Worm (Caenorhabditis elegans) whole organism, early embryonic: ENCODE results near the gene C07C7.3.

Experiments used
- F13C5.2 ChIP-seq: sonication (generic microtip); optimal IDR thresholded peaks from 2 replicates; lab custom pipeline; 2017; ENCODE audit warnings: mild to moderate bottlenecking, missing genetic modification characterization, inconsistent platforms, missing compliant biosample characterization
- aly-1 ChIP-seq: sonication (generic microtip); optimal IDR thresholded peaks from 2 replicates; lab custom pipeline; 2016; ENCODE audit warnings: missing genetic modification characterization, missing compliant biosample characterization
- ama-1 ChIP-seq: fragments of 150-350 bp; optimal IDR thresholded peaks from 2 replicates; lab custom pipeline; 2014
- ceh-13 ChIP-seq: fragments of 200-800 bp; sonication (Bioruptor generic); optimal IDR thresholded peaks from 2 replicates; lab custom pipeline; 2018; ENCODE audit warnings: mild to moderate bottlenecking, missing genetic modification characterization, missing compliant biosample characterization
- ets-7 ChIP-seq: sonication (generic microtip); optimal IDR thresholded peaks from 2 replicates; lab custom pipeline; 2016; ENCODE audit warnings: missing genotype, missing genetic modification characterization, missing compliant biosample characterization
- hmbx-1 ChIP-seq: sonication (generic microtip); optimal IDR thresholded peaks from 2 replicates; lab custom pipeline; 2016; ENCODE audit warnings: mild to moderate bottlenecking, missing genetic modification characterization, missing compliant biosample characterization
- pes-1 ChIP-seq: fragments of 200-800 bp; sonication (Bioruptor generic); IDR thresholded peaks from 2 replicates; pipeline ENCODE4 v1.3.6; 2022; ENCODE audit warnings: missing genetic modification reagents, missing genetic modification characterization, missing compliant biosample characterization
- scrt-1 ChIP-seq: fragments of 200-800 bp; sonication (Bioruptor generic); IDR thresholded peaks from 2 replicates; pipeline ENCODE4 v1.3.6; 2022; ENCODE audit warnings: missing genetic modification characterization, missing compliant biosample characterization
- tbx-37 ChIP-seq: fragments of 200-800 bp; sonication (Bioruptor generic); conservative IDR thresholded peaks from 2 replicates; pipeline ENCODE4 v1.3.6; 2022; ENCODE audit warnings: missing genetic modification reagents, missing genetic modification characterization, missing compliant biosample characterization
- tra-4 ChIP-seq: sonication (generic microtip); optimal IDR thresholded peaks from 2 replicates; lab custom pipeline; 2017; ENCODE audit warnings: missing genetic modification characterization, missing compliant biosample characterization

DNA sequence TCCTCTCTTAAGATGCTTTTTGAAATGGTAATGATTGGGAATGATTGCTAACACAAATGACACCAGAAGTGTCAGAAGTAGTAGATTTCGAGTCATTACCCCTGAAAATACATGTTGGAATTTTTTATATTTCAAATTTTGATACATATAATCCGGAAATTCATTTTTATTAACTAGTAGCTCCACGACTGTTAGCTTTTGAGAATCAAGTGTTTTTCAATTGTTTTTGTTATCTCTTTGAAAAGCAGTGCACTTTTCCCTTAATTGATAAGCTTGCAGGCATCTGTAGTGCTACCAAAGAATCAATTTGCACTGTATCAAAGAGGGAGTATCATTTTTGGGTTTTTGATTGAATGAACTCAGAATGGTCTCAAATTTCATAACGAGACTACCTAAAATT is 824 bp upstream of the C07C7.3 start, which contains the start of gene pcp-2:
- TF ChIP-seq ama-1 (no peak), tbx-37 (GFP tag; lab: Robert Waterston, UW) (no peak), F13C5.2 (tag; lab: Kevin White, UChicago) (no peak), ceh-13 (GFP tag; lab: Kevin White, UChicago) (no peak), aly-1 (tag; lab: Kevin White, UChicago) (no peak), ets-7 (tag; lab: Kevin White, UChicago) (no peak), pes-1 (GFP tag; lab: Robert Waterston, UW) (no peak), scrt-1 (GFP tag; lab: Robert Waterston, UW) (no peak), hmbx-1 (tag; lab: Kevin White, UChicago) (no peak), tra-4 (no peak)
